Worm (Caenorhabditis elegans) whole organism, young adult: ENCODE measurements around the gene Y102F5A.1.

Experiments
- B0336.3 ChIP-seq: fragments of 200-800 bp; sonication (Bioruptor generic); IDR thresholded peaks from 2 replicates; pipeline ENCODE4 v1.3.6; 2022; ENCODE audit warnings: missing genetic modification characterization, missing compliant biosample characterization
- Y53F4B.3 ChIP-seq: fragments of 200-800 bp; sonication (Bioruptor generic); IDR thresholded peaks from 2 replicates; pipeline ENCODE4 v1.3.6; 2022; ENCODE audit warnings: missing genetic modification reagents, missing genetic modification characterization, missing compliant biosample characterization
- atf-7 ChIP-seq: sonication (generic microtip); optimal IDR thresholded peaks from 2 replicates; lab custom pipeline; 2017; ENCODE audit warnings: mild to moderate bottlenecking, missing genetic modification characterization, missing compliant biosample characterization
- efl-1 ChIP-seq: fragments of 150-350 bp; optimal IDR thresholded peaks from 2 replicates; lab custom pipeline; 2014; ENCODE audit warnings: missing biosample characterization, missing genetic modification reagents, missing genetic modification characterization
- ekl-4 ChIP-seq: fragments of 200-800 bp; sonication (Bioruptor generic); IDR thresholded peaks from 2 replicates; pipeline ENCODE4 v1.3.6; 2022; ENCODE audit warnings: missing genetic modification reagents, missing genetic modification characterization, missing compliant biosample characterization
- hmg-20 ChIP-seq: fragments of 200-800 bp; sonication (Bioruptor generic); IDR thresholded peaks from 2 replicates; pipeline ENCODE4 v1.3.6; 2022; ENCODE audit warnings: missing genetic modification reagents, missing genetic modification characterization, missing compliant biosample characterization
- lin-35 ChIP-seq, 3 experiments: fragments of 150-350 bp in 2 of 3; sonication (generic microtip) in 1 of 3; optimal IDR thresholded peaks; 2 replicates each; lab custom pipeline; 2014 to 2018; ENCODE audit warnings: missing biosample characterization in 3 of 3, missing genetic modification characterization in 3 of 3, missing genetic modification reagents in 3 of 3
- lir-1 ChIP-seq: fragments of 200-800 bp; sonication (Bioruptor generic); conservative IDR thresholded peaks from 2 replicates; pipeline ENCODE4 v1.3.6; 2022; ENCODE audit warnings: missing genetic modification reagents, missing genetic modification characterization, missing compliant biosample characterization
- unc-62 ChIP-seq: fragments of 150-350 bp; optimal IDR thresholded peaks from 2 replicates; lab custom pipeline; 2014; ENCODE audit warnings: missing biosample characterization, missing genetic modification reagents, missing genetic modification characterization

- TF ChIP-seq atf-7 (tag; lab: Kevin White, UChicago) (no peak), ekl-4 (no peak), Y53F4B.3 (GFP tag; lab: Robert Waterston, UW) (no peak), lin-35 (GFP tag; optimal IDR thresholded peaks at IDR 0.05; lab: Kevin White, UChicago) (no peak), lir-1 (GFP tag; lab: Robert Waterston, UW) (no peak), unc-62 (GFP tag; lab: Kevin White, UChicago) (no peak), hmg-20 (GFP tag; lab: Robert Waterston, UW) (no peak), B0336.3 (GFP tag; lab: Robert Waterston, UW) (no peak), efl-1 (GFP tag; lab: Kevin White, UChicago) (no peak)
Observed at ce11 chrX:11737053-11737452, 47.1 kb downstream of the Y102F5A.1 start, which contains the start of gene D1053.3.
